Fruit fly (Drosophila melanogaster): ENCODE measurements around the gene Mur82C.

Gene Mur82C

dm6 chr3R:4524144-4524784 lies 16.9 kb upstream of the Mur82C start (continued):
- TF ChIP-seq E2f2 (GFP tag; IDR thresholded peaks at IDR 0.05), result no peak
- TF ChIP-seq CG12104 (GFP tag; optimal IDR thresholded peaks at IDR 0.05), result no peak
- TF ChIP-seq Dek (tag; optimal IDR thresholded peaks at IDR 0.05), result no peak
- TF ChIP-seq CG10366 (GFP tag; IDR thresholded peaks at IDR 0.05), result no peak
- peak; percentile 11 for TF ChIP-seq CG17385 (GFP tag; optimal IDR thresholded peaks at IDR 0.05)
- no peak for TF ChIP-seq Usf (GFP tag; optimal IDR thresholded peaks at IDR 0.05)
- no peak for TF ChIP-seq Hr78 (GFP tag; optimal IDR thresholded peaks at IDR 0.05)
- TF ChIP-seq Sox100B (GFP tag; optimal IDR thresholded peaks at IDR 0.05), result peak; percentile 16

- TF ChIP-seq CG8281 (tag; optimal IDR thresholded peaks at IDR 0.05) (peak; percentile 19), z (GFP tag; IDR thresholded peaks at IDR 0.05) (peak; percentile 91), pros (GFP tag; optimal IDR thresholded peaks at IDR 0.05) (no peak), CG2199 (GFP tag; IDR thresholded peaks at IDR 0.05) (0 out of 3 replicates have a peak, but pooled peaks have one; percentile 42), nerfin-1 (tag; optimal IDR thresholded peaks at IDR 0.05) (no peak)
These were observed 10.2 kb upstream of the Mur82C start for dm6 chr3R:4530972-4531371.

- TF ChIP-seq Hr39 (optimal IDR thresholded peaks at IDR 0.05) (peak; percentile 94), CG13123 (GFP tag; optimal IDR thresholded peaks at IDR 0.05) (no peak), Dref (GFP tag; IDR thresholded peaks at IDR 0.05) (peak; percentile 26; the same call in 1 of the 2 replicates), ssp (GFP tag; IDR thresholded peaks at IDR 0.05) (no peak), Ravus (GFP tag; IDR thresholded peaks at IDR 0.05) (no peak), CG11456 (GFP tag; IDR thresholded peaks at IDR 0.05) (peak; percentile 63; the same call in 2 of the 3 replicates)
These were observed 1.5 kb downstream of the Mur82C start for dm6 chr3R:4542614-4543191.

dm6 chr3R:4553534-4553933 lies 12.4 kb downstream of the Mur82C start:
- no peak for TF ChIP-seq CG10431 (GFP tag; optimal IDR thresholded peaks at IDR 0.05)
- no peak for TF ChIP-seq Sry-δ (GFP tag; optimal IDR thresholded peaks at IDR 0.05)
- no peak for TF ChIP-seq lilli (GFP tag; optimal IDR thresholded peaks at IDR 0.05)
- no peak for TF ChIP-seq phol (tag; optimal IDR thresholded peaks at IDR 0.05)
- TF ChIP-seq Ravus (GFP tag; IDR thresholded peaks at IDR 0.05), result no peak
- TF ChIP-seq stc (GFP tag; IDR thresholded peaks at IDR 0.05), result no peak
- TF ChIP-seq HmgZ (tag; optimal IDR thresholded peaks at IDR 0.05), result no peak
- no peak for TF ChIP-seq ac (GFP tag; optimal IDR thresholded peaks at IDR 0.05)
- 0 out of 3 replicates have a peak, but pooled peaks have one; percentile 55 for TF ChIP-seq CG2199 (GFP tag; IDR thresholded peaks at IDR 0.05)
- TF ChIP-seq Trl (optimal IDR thresholded peaks at IDR 0.05), result peak in 1 of 2 experiments; percentile 6
- no peak for TF ChIP-seq Trl (GFP tag; optimal IDR thresholded peaks at IDR 0.05)
- no peak for TF ChIP-seq dati (GFP tag; IDR thresholded peaks at IDR 0.05)
- TF ChIP-seq grn (GFP tag; optimal IDR thresholded peaks at IDR 0.05), result no peak
- no peak for TF ChIP-seq CG13624 (GFP tag; optimal IDR thresholded peaks at IDR 0.05)
- TF ChIP-seq CG3163 (GFP tag; optimal IDR thresholded peaks at IDR 0.05), result no peak
- no peak for TF ChIP-seq CG18011 (GFP tag; optimal IDR thresholded peaks at IDR 0.05)
- TF ChIP-seq chinmo (GFP tag; IDR thresholded peaks at IDR 0.05; ENCODE audit: partially characterized antibody), result no peak
- TF ChIP-seq CG2678 (tag; optimal IDR thresholded peaks at IDR 0.05), result no peak
- peak; percentile 88 for TF ChIP-seq CG13894 (tag; optimal IDR thresholded peaks at IDR 0.05)

All from whole organism, embryonic.